ENCODE assay signal across 6 worm cellular contexts in the genomic region with DNA sequence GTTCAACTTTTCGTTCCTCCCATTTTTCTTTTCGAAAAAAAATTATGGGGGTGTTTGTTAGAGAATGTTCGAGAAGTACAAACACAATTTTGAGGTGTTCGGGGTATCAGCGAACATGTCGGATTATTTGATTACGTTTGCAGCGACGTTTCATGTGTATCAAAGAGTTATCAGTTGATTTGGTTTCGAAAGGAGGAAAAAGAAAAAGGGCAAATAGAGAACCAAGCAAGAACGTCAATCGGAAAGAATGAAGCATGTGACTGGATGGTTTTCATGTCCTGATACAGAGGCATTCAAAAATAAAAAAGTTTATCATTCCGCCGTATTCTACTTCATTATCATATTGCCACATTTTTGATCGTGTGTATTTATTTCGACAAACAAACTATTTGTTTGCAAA.
TF ChIP-seq lines count a peak whose summit lies in the region.

No protein-coding gene starts in this region.

TF ChIP-seq in whole organism, L1 larva, 84 proteins besides CTCF, POLR2A, EP300 and RAD21 (continues in another document):
- no peak for TF ChIP-seq sox-4 (tag; optimal IDR thresholded peaks at IDR 0.05; lab: Kevin White, UChicago)
- no peak for TF ChIP-seq ceh-82 (tag; optimal IDR thresholded peaks at IDR 0.05; lab: Kevin White, UChicago)
- TF ChIP-seq isw-1 (GFP tag; IDR thresholded peaks at IDR 0.05; lab: Robert Waterston, UW) = no peak
- TF ChIP-seq lin-35 (GFP tag; optimal IDR thresholded peaks at IDR 0.05; lab: Kevin White, UChicago) = peak in 1 of 2 experiments; percentile 48
- no peak for TF ChIP-seq fkh-8 (tag; optimal IDR thresholded peaks at IDR 0.05; lab: Kevin White, UChicago)
- TF ChIP-seq mdl-1 (tag; optimal IDR thresholded peaks at IDR 0.05; lab: Kevin White, UChicago) = no peak
- peak; percentile 26 for TF ChIP-seq lin-14 (GFP tag; optimal IDR thresholded peaks at IDR 0.05; lab: Kevin White, UChicago)
- no peak for TF ChIP-seq ceh-88 (GFP tag; IDR thresholded peaks at IDR 0.05; lab: Robert Waterston, UW)
- TF ChIP-seq unc-98 (GFP tag; IDR thresholded peaks at IDR 0.05; lab: Robert Waterston, UW) = no peak
- no peak for TF ChIP-seq lin-39 (tag; optimal IDR thresholded peaks at IDR 0.05; lab: Kevin White, UChicago)
- no peak for TF ChIP-seq unc-30 (tag; optimal IDR thresholded peaks at IDR 0.05; lab: Kevin White, UChicago)
- TF ChIP-seq fos-1 (tag; optimal IDR thresholded peaks at IDR 0.05; lab: Kevin White, UChicago) = no peak
- TF ChIP-seq tbx-2 (tag; optimal IDR thresholded peaks at IDR 0.05; lab: Kevin White, UChicago) = no peak
- no peak for TF ChIP-seq nhr-84 (tag; optimal IDR thresholded peaks at IDR 0.05; lab: Kevin White, UChicago)
- no peak for TF ChIP-seq ces-1 (GFP tag; optimal IDR thresholded peaks at IDR 0.05; lab: Kevin White, UChicago)

TF ChIP-seq in whole organism, L2 larva, 48 proteins besides CTCF, POLR2A, EP300 and RAD21:
- TF ChIP-seq crh-2 (tag; optimal IDR thresholded peaks at IDR 0.05; lab: Kevin White, UChicago) (peak; percentile 71), lin-11 (tag; optimal IDR thresholded peaks at IDR 0.05; lab: Kevin White, UChicago) (no peak), sma-9 (GFP tag; optimal IDR thresholded peaks at IDR 0.05; lab: Kevin White, UChicago) (peak; percentile 66), sma-9 (tag; optimal IDR thresholded peaks at IDR 0.05; lab: Kevin White, UChicago) (no peak), lin-39 (tag; optimal IDR thresholded peaks at IDR 0.05; lab: Kevin White, UChicago) (no peak), dmd-4 (tag; optimal IDR thresholded peaks at IDR 0.05; lab: Kevin White, UChicago) (no peak), egl-27 (tag; optimal IDR thresholded peaks at IDR 0.05; lab: Kevin White, UChicago) (no peak), gmeb-1 (tag; optimal IDR thresholded peaks at IDR 0.05; lab: Kevin White, UChicago) (peak; percentile 60), mab-5 (tag; optimal IDR thresholded peaks at IDR 0.05; lab: Kevin White, UChicago) (no peak), F13H6.1 (tag; optimal IDR thresholded peaks at IDR 0.05; lab: Kevin White, UChicago) (peak; percentile 60), C34F6.9 (tag; optimal IDR thresholded peaks at IDR 0.05; lab: Kevin White, UChicago) (no peak), mdl-1 (tag; optimal IDR thresholded peaks at IDR 0.05; lab: Kevin White, UChicago) (no peak), fos-1 (tag; optimal IDR thresholded peaks at IDR 0.05; lab: Kevin White, UChicago) (peak; percentile 61), sma-3 (GFP tag; optimal IDR thresholded peaks at IDR 0.05; lab: Kevin White, UChicago) (peak; percentile 37), nhr-77 (tag; optimal IDR thresholded peaks at IDR 0.05; lab: Kevin White, UChicago) (no peak)

TF ChIP-seq in whole organism, L3 larva, 47 proteins besides CTCF, POLR2A, EP300 and RAD21 (continues in another document):
- TF ChIP-seq daf-12 (tag; optimal IDR thresholded peaks at IDR 0.05; lab: Kevin White, UChicago) (no peak), pqm-1 (tag; optimal IDR thresholded peaks at IDR 0.05; lab: Kevin White, UChicago) (peak; percentile 89), lin-39 (tag; optimal IDR thresholded peaks at IDR 0.05; lab: Kevin White, UChicago) (no peak), nhr-23 (tag; optimal IDR thresholded peaks at IDR 0.05; lab: Kevin White, UChicago) (no peak), jun-1 (tag; optimal IDR thresholded peaks at IDR 0.05; lab: Kevin White, UChicago) (peak; percentile 56), aly-2 (tag; optimal IDR thresholded peaks at IDR 0.05; lab: Kevin White, UChicago) (no peak), ama-1 (optimal IDR thresholded peaks at IDR 0.05; lab: Kevin White, UChicago) (no peak), mdl-1 (tag; optimal IDR thresholded peaks at IDR 0.05; lab: Kevin White, UChicago) (no peak), fos-1 (tag; optimal IDR thresholded peaks at IDR 0.05; lab: Kevin White, UChicago) (peak; percentile 11), tbx-2 (tag; optimal IDR thresholded peaks at IDR 0.05; lab: Kevin White, UChicago) (no peak), lin-15B (tag; optimal IDR thresholded peaks at IDR 0.05; lab: Kevin White, UChicago) (no peak), elt-1 (tag; optimal IDR thresholded peaks at IDR 0.05; lab: Kevin White, UChicago) (no peak), zag-1 (tag; optimal IDR thresholded peaks at IDR 0.05; lab: Kevin White, UChicago) (no peak), unc-39 (tag; optimal IDR thresholded peaks at IDR 0.05; lab: Kevin White, UChicago) (no peak), pha-4 (tag; optimal IDR thresholded peaks at IDR 0.05; lab: Kevin White, UChicago) (peak; percentile 87), eor-1 (tag; optimal IDR thresholded peaks at IDR 0.05; lab: Kevin White, UChicago) (no peak)

TF ChIP-seq in whole organism, L4 larva, 104 proteins besides CTCF, POLR2A, EP300 and RAD21 (continues in another document):
- TF ChIP-seq nhr-102 (tag; optimal IDR thresholded peaks at IDR 0.05; lab: Kevin White, UChicago) (peak; percentile 74), lin-1 (GFP tag; IDR thresholded peaks at IDR 0.05; lab: Robert Waterston, UW) (peak; percentile 85), dpl-1 (GFP tag; optimal IDR thresholded peaks at IDR 0.05; lab: Kevin White, UChicago) (peak; percentile 2), tra-1 (GFP tag; IDR thresholded peaks at IDR 0.05; lab: Robert Waterston, UW) (peak; percentile 86), gei-8 (GFP tag; optimal IDR thresholded peaks at IDR 0.05; lab: Kevin White, UChicago) (no peak), spr-3 (GFP tag; optimal IDR thresholded peaks at IDR 0.05; lab: Kevin White, UChicago) (no peak), dve-1 (tag; optimal IDR thresholded peaks at IDR 0.05; lab: Kevin White, UChicago; ENCODE audit: insufficient read depth) (peak; percentile 92), F26F4.8 (GFP tag; conservative IDR thresholded peaks at IDR 0.05; lab: Robert Waterston, UW) (no peak), lin-39 (tag; optimal IDR thresholded peaks at IDR 0.05; lab: Kevin White, UChicago) (no peak), mep-1 (tag; optimal IDR thresholded peaks at IDR 0.05; lab: Kevin White, UChicago) (peak; percentile 31), mdt-29 (GFP tag; IDR thresholded peaks at IDR 0.05; lab: Robert Waterston, UW) (peak; percentile 74), madf-5 (GFP tag; IDR thresholded peaks at IDR 0.05; lab: Robert Waterston, UW) (no peak), hlh-30 (tag; optimal IDR thresholded peaks at IDR 0.05; lab: Kevin White, UChicago; ENCODE audit: insufficient read depth) (peak; percentile 76), nhr-77 (tag; optimal IDR thresholded peaks at IDR 0.05; lab: Kevin White, UChicago) (peak; percentile 73), mxl-3 (GFP tag; optimal IDR thresholded peaks at IDR 0.05; lab: Kevin White, UChicago) (peak; percentile 35), mes-2 (tag; optimal IDR thresholded peaks at IDR 0.05; lab: Kevin White, UChicago; ENCODE audit: poor library complexity, severe bottlenecking) (peak; percentile 44)

TF ChIP-seq in whole organism, late embryonic, 69 proteins besides CTCF, POLR2A, EP300 and RAD21:
- TF ChIP-seq tbx-7 (tag; optimal IDR thresholded peaks at IDR 0.05; lab: Kevin White, UChicago) (no peak), elt-2 (tag; optimal IDR thresholded peaks at IDR 0.05; lab: Kevin White, UChicago) (peak; percentile 60)

TF ChIP-seq in whole organism, young adult, 124 proteins besides CTCF, POLR2A, EP300 and RAD21 (continues in another document):
- peak; percentile 97 for TF ChIP-seq nhr-80 (tag; optimal IDR thresholded peaks at IDR 0.05; lab: Kevin White, UChicago)
- TF ChIP-seq ceh-58 (GFP tag; IDR thresholded peaks at IDR 0.05; lab: Robert Waterston, UW) = no peak
- no peak for TF ChIP-seq B0261.1 (tag; optimal IDR thresholded peaks at IDR 0.05; lab: Kevin White, UChicago)
- TF ChIP-seq egrh-3 (GFP tag; IDR thresholded peaks at IDR 0.05; lab: Robert Waterston, UW) = no peak
- TF ChIP-seq die-1 (tag; optimal IDR thresholded peaks at IDR 0.05; lab: Kevin White, UChicago) = no peak
- peak; percentile 65 for TF ChIP-seq pha-4 (tag; optimal IDR thresholded peaks at IDR 0.05; lab: Kevin White, UChicago)
- 0 out of 2 replicates have a peak, but pooled peaks have one; percentile 45 for TF ChIP-seq nfyb-1 (GFP tag; IDR thresholded peaks at IDR 0.05; lab: Robert Waterston, UW)
- no peak for TF ChIP-seq lin-35 (GFP tag; optimal IDR thresholded peaks at IDR 0.05; lab: Kevin White, UChicago)
- 0 out of 2 replicates have a peak, but pooled peaks have one; percentile 10 for TF ChIP-seq lir-1 (GFP tag; conservative IDR thresholded peaks at IDR 0.05; lab: Robert Waterston, UW)
- no peak for TF ChIP-seq ceh-40 (GFP tag; IDR thresholded peaks at IDR 0.05; lab: Robert Waterston, UW)
- TF ChIP-seq dpl-1 (GFP tag; optimal IDR thresholded peaks at IDR 0.05; lab: Kevin White, UChicago) = no peak
- TF ChIP-seq dox-1 (GFP tag; IDR thresholded peaks at IDR 0.05; lab: Robert Waterston, UW) = 0 out of 2 replicates have a peak, but pooled peaks have one; percentile 30
- TF ChIP-seq D2030.7 (GFP tag; IDR thresholded peaks at IDR 0.05; lab: Robert Waterston, UW) = no peak
- no peak for TF ChIP-seq madf-3 (GFP tag; IDR thresholded peaks at IDR 0.05; lab: Robert Waterston, UW)
- peak; percentile 31 for TF ChIP-seq lin-40 (tag; optimal IDR thresholded peaks at IDR 0.05; lab: Kevin White, UChicago)
- TF ChIP-seq lin-26 (GFP tag; IDR thresholded peaks at IDR 0.05; lab: Robert Waterston, UW) = no peak
- no peak for TF ChIP-seq ekl-4 (GFP tag; IDR thresholded peaks at IDR 0.05; lab: Robert Waterston, UW)
- TF ChIP-seq attf-6 (GFP tag; IDR thresholded peaks at IDR 0.05; lab: Robert Waterston, UW) = no peak
- TF ChIP-seq bed-1 (GFP tag; IDR thresholded peaks at IDR 0.05; lab: Robert Waterston, UW) = no peak
- TF ChIP-seq zim-3 (tag; optimal IDR thresholded peaks at IDR 0.05; lab: Kevin White, UChicago) = no peak
- TF ChIP-seq mes-4 (tag; optimal IDR thresholded peaks at IDR 0.05; lab: Kevin White, UChicago) = no peak
- no peak for TF ChIP-seq ceh-91 (GFP tag; IDR thresholded peaks at IDR 0.05; lab: Robert Waterston, UW)
- no peak for TF ChIP-seq ZK185.1 (tag; optimal IDR thresholded peaks at IDR 0.05; lab: Kevin White, UChicago; ENCODE audit: poor library complexity, severe bottlenecking)
- TF ChIP-seq him-1 (tag; optimal IDR thresholded peaks at IDR 0.05; lab: Kevin White, UChicago) = no peak
- no peak for TF ChIP-seq Y53F4B.3 (GFP tag; IDR thresholded peaks at IDR 0.05; lab: Robert Waterston, UW)
- TF ChIP-seq sea-2 (GFP tag; IDR thresholded peaks at IDR 0.05; lab: Robert Waterston, UW) = no peak
- TF ChIP-seq nhr-27 (tag; optimal IDR thresholded peaks at IDR 0.05; lab: Kevin White, UChicago) = no peak
- TF ChIP-seq sptf-2 (GFP tag; optimal IDR thresholded peaks at IDR 0.05; lab: Kevin White, UChicago) = no peak
- no peak for TF ChIP-seq tbp1 (GFP tag; optimal IDR thresholded peaks at IDR 0.05; lab: Kevin White, UChicago)
- no peak for TF ChIP-seq aptf-3 (GFP tag; IDR thresholded peaks at IDR 0.05; lab: Robert Waterston, UW)
- TF ChIP-seq attf-5 (GFP tag; optimal IDR thresholded peaks at IDR 0.05; lab: Kevin White, UChicago) = peak; percentile 13
- peak; percentile 43 to 70 for TF ChIP-seq let-607 (tag; optimal IDR thresholded peaks at IDR 0.05; lab: Kevin White, UChicago)
- TF ChIP-seq C06A6.2 (GFP tag; conservative IDR thresholded peaks at IDR 0.05; lab: Robert Waterston, UW) = no peak
